Worm (Caenorhabditis elegans) whole organism, late embryonic: ENCODE data around the gene hrpl-1.

Source experiments
- ama-1 ChIP-seq: fragments of 150-350 bp; optimal IDR thresholded peaks from 2 replicates; lab custom pipeline; 2014
- gmeb-2 ChIP-seq: sonication (generic microtip); optimal IDR thresholded peaks from 2 replicates; lab custom pipeline; 2016; ENCODE audit warnings: missing genetic modification characterization, inconsistent platforms, missing compliant biosample characterization

DNA sequence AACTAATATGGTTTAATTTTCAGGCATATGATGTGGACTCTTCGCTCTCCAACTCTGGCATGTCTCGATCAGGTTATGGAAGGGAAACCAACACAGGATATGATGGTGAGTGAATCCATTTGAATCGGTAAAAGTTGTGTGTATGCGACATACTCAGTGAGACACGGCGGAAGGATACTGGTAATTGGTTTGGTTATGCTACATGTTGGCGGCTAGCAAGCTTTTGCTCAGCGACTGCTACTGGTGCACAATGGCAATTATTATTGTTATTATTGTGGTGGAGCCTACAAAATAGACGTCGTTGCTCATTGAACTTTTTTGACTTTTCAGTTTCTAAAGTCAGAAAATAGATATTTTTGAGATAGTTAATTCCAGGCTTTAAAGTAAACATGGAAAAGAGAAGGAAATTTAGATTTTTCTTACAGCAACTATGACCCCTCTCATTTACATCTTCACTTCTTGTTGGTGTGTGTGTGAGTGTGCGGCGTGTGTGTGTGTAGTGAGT is 42.2 kb downstream of the hrpl-1 start:
- TF ChIP-seq gmeb-2 (no peak), ama-1 (lab: Kevin White, UChicago) (no peak)
